Worm (Caenorhabditis elegans): ENCODE data around the gene C10E2.2.

ce11 chrX:16796826-16797225 lies 51.8 kb downstream of the C10E2.2 start:
- TF ChIP-seq lin-13 (tag; optimal IDR thresholded peaks at IDR 0.05) (no peak), nhr-12 (tag; optimal IDR thresholded peaks at IDR 0.05) (no peak), blmp-1 (tag; optimal IDR thresholded peaks at IDR 0.05) (no peak)

Data from whole organism, mixed stage, embryonic.